Worm (Caenorhabditis elegans): ENCODE measurements around the gene zig-6.

DNA sequence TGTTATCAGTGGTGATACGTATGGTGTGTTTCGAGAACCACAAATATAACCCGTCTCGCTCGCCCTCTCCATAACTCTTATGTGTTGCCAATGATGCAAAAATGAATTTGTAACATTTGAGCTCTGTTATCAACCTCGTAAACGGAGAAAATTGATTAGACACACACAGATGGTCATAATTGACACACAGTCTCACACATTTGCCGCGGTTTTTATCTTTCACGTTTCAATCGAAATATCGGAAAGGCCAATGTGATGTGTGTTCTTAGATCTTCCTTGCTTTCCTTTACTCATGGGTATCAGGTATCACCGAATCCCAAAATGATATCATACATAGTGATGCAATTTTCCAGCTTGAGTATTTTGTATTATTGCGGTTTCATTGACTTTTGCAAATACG, 24.7 kb upstream of the zig-6 start:
- TF ChIP-seq ztf-23 (GFP tag; IDR thresholded peaks at IDR 0.05) (no peak), cog-1 (tag; optimal IDR thresholded peaks at IDR 0.05) (no peak), ztf-29 (GFP tag; IDR thresholded peaks at IDR 0.05) (no peak)

All from whole organism, midembryonic.